1 fruit fly cellular context compared by ENCODE assay signal in genomic region chrX:4446009-4446408, dm6.
TF ChIP-seq lines count a peak whose summit lies in the region.

No protein-coding gene starts in this region.

TF ChIP-seq in whole organism, embryonic, 481 proteins besides CTCF, POLR2A, EP300 and RAD21 (continued from another document and continues in another):
- TF ChIP-seq phol (tag; optimal IDR thresholded peaks at IDR 0.05; lab: Kevin White, UChicago): peak; percentile 75
- peak; percentile 55 for TF ChIP-seq gsb (GFP tag; IDR thresholded peaks at IDR 0.05; lab: Robert Waterston, UW)
- peak; percentile 36 for TF ChIP-seq Nf-YB (GFP tag; optimal IDR thresholded peaks at IDR 0.05; lab: Kevin White, UChicago)
- TF ChIP-seq CG31441 (GFP tag; IDR thresholded peaks at IDR 0.05; lab: Robert Waterston, UW): peak; percentile 69
- no peak for TF ChIP-seq CG10543 (GFP tag; optimal IDR thresholded peaks at IDR 0.05; lab: Kevin White, UChicago)
- TF ChIP-seq CG12769 (tag; optimal IDR thresholded peaks at IDR 0.05; lab: Kevin White, UChicago): peak; percentile 82
- TF ChIP-seq gt (GFP tag; IDR thresholded peaks at IDR 0.05; lab: Robert Waterston, UW): no peak
- TF ChIP-seq Atf6 (GFP tag; IDR thresholded peaks at IDR 0.05; lab: Robert Waterston, UW): peak; percentile 76
- TF ChIP-seq CG8359 (GFP tag; optimal IDR thresholded peaks at IDR 0.05; lab: Kevin White, UChicago; ENCODE audit: borderline replicate concordance): no peak
- peak; percentile 39 for TF ChIP-seq Atf3 (GFP tag; optimal IDR thresholded peaks at IDR 0.05; lab: Kevin White, UChicago)
- no peak for TF ChIP-seq CG3838 (GFP tag; optimal IDR thresholded peaks at IDR 0.05; lab: Kevin White, UChicago)
- peak; percentile 46 for TF ChIP-seq Dip3 (GFP tag; optimal IDR thresholded peaks at IDR 0.05; lab: Kevin White, UChicago)
- peak; percentile 71 for TF ChIP-seq CG18262 (tag; optimal IDR thresholded peaks at IDR 0.05; lab: Kevin White, UChicago)
- no peak for TF ChIP-seq Vsx1 (GFP tag; optimal IDR thresholded peaks at IDR 0.05; lab: Kevin White, UChicago)
- no peak for TF ChIP-seq BEAF-32 (GFP tag; optimal IDR thresholded peaks at IDR 0.05; lab: Kevin White, UChicago)
- TF ChIP-seq Opbp (GFP tag; IDR thresholded peaks at IDR 0.05; lab: Robert Waterston, UW; ENCODE audit: partially characterized antibody): no peak
- peak; percentile 9 for TF ChIP-seq Ets97D (GFP tag; optimal IDR thresholded peaks at IDR 0.05; lab: Kevin White, UChicago)
- peak; percentile 16 for TF ChIP-seq Bteb2 (GFP tag; optimal IDR thresholded peaks at IDR 0.05; lab: Kevin White, UChicago)
- TF ChIP-seq CG9437 (GFP tag; optimal IDR thresholded peaks at IDR 0.05; lab: Kevin White, UChicago): peak; percentile 15
- peak; percentile 72 for TF ChIP-seq ken (GFP tag; IDR thresholded peaks at IDR 0.05; lab: Robert Waterston, UW)
- no peak for TF ChIP-seq CG42726 (GFP tag; IDR thresholded peaks at IDR 0.05; lab: Robert Waterston, UW; ENCODE audit: partially characterized antibody)
- no peak for TF ChIP-seq amos (GFP tag; IDR thresholded peaks at IDR 0.05; lab: Robert Waterston, UW; ENCODE audit: partially characterized antibody)
- TF ChIP-seq Rx (GFP tag; IDR thresholded peaks at IDR 0.05; lab: Robert Waterston, UW): peak; percentile 46; the same call in 1 of the 2 replicates
- TF ChIP-seq fu2 (GFP tag; optimal IDR thresholded peaks at IDR 0.05; lab: Kevin White, UChicago): peak; percentile 33
- TF ChIP-seq Sin3A (optimal IDR thresholded peaks at IDR 0.05; lab: Kevin White, UChicago): no peak
- peak; percentile 16 for TF ChIP-seq Spps (tag; optimal IDR thresholded peaks at IDR 0.05; lab: Kevin White, UChicago)
- peak; percentile 76 for TF ChIP-seq PHDP (tag; optimal IDR thresholded peaks at IDR 0.05; lab: Kevin White, UChicago)
- TF ChIP-seq Dip2 (GFP tag; IDR thresholded peaks at IDR 0.05; lab: Robert Waterston, UW): no peak
- peak; percentile 79 for TF ChIP-seq CG14014 (GFP tag; IDR thresholded peaks at IDR 0.05; lab: Robert Waterston, UW)
- peak; percentile 76; the same call in 2 of the 3 replicates for TF ChIP-seq so (GFP tag; IDR thresholded peaks at IDR 0.05; lab: Robert Waterston, UW)
- TF ChIP-seq Dad (GFP tag; optimal IDR thresholded peaks at IDR 0.05; lab: Kevin White, UChicago): no peak
- TF ChIP-seq pan (optimal IDR thresholded peaks at IDR 0.05; lab: Kevin White, UChicago): no peak
- peak in 1 of 2 experiments; percentile 77 for TF ChIP-seq pan (GFP tag; optimal IDR thresholded peaks at IDR 0.05 in 1 of 2, IDR thresholded peaks at IDR 0.05 in 1 of 2)
- TF ChIP-seq unpg (GFP tag; optimal IDR thresholded peaks at IDR 0.05; lab: Kevin White, UChicago): peak; percentile 77
- TF ChIP-seq CG31388 (GFP tag; optimal IDR thresholded peaks at IDR 0.05; lab: Kevin White, UChicago): no peak
- no peak for TF ChIP-seq CG17912 (GFP tag; optimal IDR thresholded peaks at IDR 0.05; lab: Kevin White, UChicago)
- no peak for TF ChIP-seq CG8478 (optimal IDR thresholded peaks at IDR 0.05; lab: Kevin White, UChicago)
- TF ChIP-seq CG9932 (GFP tag; IDR thresholded peaks at IDR 0.05; lab: Robert Waterston, UW): peak; percentile 51
- peak; percentile 47; the same call in 1 of the 3 replicates for TF ChIP-seq gce (GFP tag; IDR thresholded peaks at IDR 0.05; lab: Robert Waterston, UW)
- TF ChIP-seq Oaz (GFP tag; IDR thresholded peaks at IDR 0.05; lab: Robert Waterston, UW): peak; percentile 65
- peak; percentile 75 for TF ChIP-seq fd96Cb (tag; optimal IDR thresholded peaks at IDR 0.05; lab: Kevin White, UChicago)
- TF ChIP-seq sd (tag; optimal IDR thresholded peaks at IDR 0.05; lab: Kevin White, UChicago): peak; percentile 17
- TF ChIP-seq CG11695 (GFP tag; IDR thresholded peaks at IDR 0.05; lab: Robert Waterston, UW): 0 out of 3 replicates have a peak, but pooled peaks have one; percentile 58
- TF ChIP-seq CG33213 (GFP tag; optimal IDR thresholded peaks at IDR 0.05; lab: Kevin White, UChicago): peak; percentile 41
- TF ChIP-seq cwo (GFP tag; optimal IDR thresholded peaks at IDR 0.05; lab: Kevin White, UChicago): peak; percentile 42
- peak; percentile 85 for TF ChIP-seq CG11456 (GFP tag; IDR thresholded peaks at IDR 0.05; lab: Robert Waterston, UW)
- TF ChIP-seq CG1647 (GFP tag; optimal IDR thresholded peaks at IDR 0.05; lab: Kevin White, UChicago): peak; percentile 57
- peak; percentile 79 for TF ChIP-seq Awh (GFP tag; IDR thresholded peaks at IDR 0.05; lab: Robert Waterston, UW)
- peak; percentile 36 for TF ChIP-seq Six4 (GFP tag; optimal IDR thresholded peaks at IDR 0.05; lab: Kevin White, UChicago)
- no peak for TF ChIP-seq Lim3 (GFP tag; IDR thresholded peaks at IDR 0.05; lab: Robert Waterston, UW)
- peak; percentile 72 for TF ChIP-seq bcd (GFP tag; optimal IDR thresholded peaks at IDR 0.05; lab: Kevin White, UChicago)
- TF ChIP-seq nom (GFP tag; optimal IDR thresholded peaks at IDR 0.05; lab: Kevin White, UChicago): no peak
- TF ChIP-seq bbx (GFP tag; IDR thresholded peaks at IDR 0.05; lab: Robert Waterston, UW; ENCODE audit: partially characterized antibody): no peak
- peak; percentile 94 for TF ChIP-seq Med (GFP tag; lab: Kevin White, UChicago)
- peak; percentile 2 for TF ChIP-seq Camta (GFP tag; optimal IDR thresholded peaks at IDR 0.05; lab: Kevin White, UChicago)
- peak; percentile 13 for TF ChIP-seq CG1529 (GFP tag; optimal IDR thresholded peaks at IDR 0.05; lab: Kevin White, UChicago)
- TF ChIP-seq CG2129 (GFP tag; IDR thresholded peaks at IDR 0.05; lab: Robert Waterston, UW; ENCODE audit: partially characterized antibody): no peak
- peak; percentile 78 for TF ChIP-seq CG13424 (tag; optimal IDR thresholded peaks at IDR 0.05; lab: Kevin White, UChicago)
- TF ChIP-seq Adf1 (GFP tag; IDR thresholded peaks at IDR 0.05; lab: Robert Waterston, UW): no peak
- TF ChIP-seq CG30020 (tag; optimal IDR thresholded peaks at IDR 0.05; lab: Kevin White, UChicago): no peak
- TF ChIP-seq CG17568 (GFP tag; optimal IDR thresholded peaks at IDR 0.05; lab: Kevin White, UChicago): no peak
- TF ChIP-seq Hr78 (GFP tag; optimal IDR thresholded peaks at IDR 0.05; lab: Kevin White, UChicago): peak in 1 of 2 experiments; percentile 11
- TF ChIP-seq CG17612 (GFP tag; IDR thresholded peaks at IDR 0.05; lab: Robert Waterston, UW): peak; percentile 60
- TF ChIP-seq CG6254 (GFP tag; optimal IDR thresholded peaks at IDR 0.05; lab: Kevin White, UChicago): no peak
- peak; percentile 64 for TF ChIP-seq az2 (GFP tag; optimal IDR thresholded peaks at IDR 0.05; lab: Kevin White, UChicago)
- TF ChIP-seq dimm (GFP tag; IDR thresholded peaks at IDR 0.05; lab: Robert Waterston, UW): peak; percentile 67
- peak; percentile 35 for TF ChIP-seq CG6654 (GFP tag; optimal IDR thresholded peaks at IDR 0.05; lab: Kevin White, UChicago)
- no peak for TF ChIP-seq CG6765 (GFP tag; optimal IDR thresholded peaks at IDR 0.05; lab: Kevin White, UChicago)
- TF ChIP-seq cg (GFP tag; optimal IDR thresholded peaks at IDR 0.05; lab: Kevin White, UChicago): no peak
- 0 out of 2 replicates have a peak, but pooled peaks have one; percentile 49 for TF ChIP-seq Poxn (GFP tag; IDR thresholded peaks at IDR 0.05; lab: Robert Waterston, UW)
- peak; percentile 4 for TF ChIP-seq nau (GFP tag; optimal IDR thresholded peaks at IDR 0.05; lab: Kevin White, UChicago)
- peak; percentile 83 for TF ChIP-seq vvl (GFP tag; IDR thresholded peaks at IDR 0.05; lab: Robert Waterston, UW)
- TF ChIP-seq pros (GFP tag; optimal IDR thresholded peaks at IDR 0.05; lab: Kevin White, UChicago): no peak
- peak; percentile 73 for TF ChIP-seq ttk (GFP tag; IDR thresholded peaks at IDR 0.05; lab: Robert Waterston, UW)
- peak; percentile 85 for TF ChIP-seq Xrp1 (GFP tag; IDR thresholded peaks at IDR 0.05; lab: Robert Waterston, UW)
- no peak for TF ChIP-seq da (GFP tag; optimal IDR thresholded peaks at IDR 0.05; lab: Kevin White, UChicago)
- no peak for TF ChIP-seq D (optimal IDR thresholded peaks at IDR 0.05; lab: Kevin White, UChicago)
- TF ChIP-seq D (GFP tag; optimal IDR thresholded peaks at IDR 0.05; lab: Kevin White, UChicago): peak; percentile 34
- TF ChIP-seq shn (GFP tag; optimal IDR thresholded peaks at IDR 0.05; lab: Kevin White, UChicago): peak; percentile 28
- peak; percentile 59 for TF ChIP-seq CG10209 (GFP tag; optimal IDR thresholded peaks at IDR 0.05; lab: Kevin White, UChicago)
- peak; percentile 51 for TF ChIP-seq Hmr (GFP tag; optimal IDR thresholded peaks at IDR 0.05; lab: Kevin White, UChicago)
- TF ChIP-seq CG7357 (GFP tag; IDR thresholded peaks at IDR 0.05; lab: Robert Waterston, UW): peak; percentile 68
- no peak for TF ChIP-seq Fer1 (GFP tag; optimal IDR thresholded peaks at IDR 0.05; lab: Kevin White, UChicago)
- TF ChIP-seq kni (GFP tag; optimal IDR thresholded peaks at IDR 0.05; lab: Kevin White, UChicago): no peak
- TF ChIP-seq CG2199 (GFP tag; IDR thresholded peaks at IDR 0.05; lab: Robert Waterston, UW): 0 out of 3 replicates have a peak, but pooled peaks have one; percentile 35
- TF ChIP-seq crp (GFP tag; optimal IDR thresholded peaks at IDR 0.05; lab: Kevin White, UChicago): no peak
- TF ChIP-seq CG10462 (GFP tag; optimal IDR thresholded peaks at IDR 0.05; lab: Kevin White, UChicago): peak; percentile 41
- TF ChIP-seq Ssrp (tag; optimal IDR thresholded peaks at IDR 0.05; lab: Kevin White, UChicago): peak; percentile 29
- TF ChIP-seq sug (tag; optimal IDR thresholded peaks at IDR 0.05; lab: Kevin White, UChicago): peak; percentile 40
- TF ChIP-seq CoRest (tag; optimal IDR thresholded peaks at IDR 0.05; lab: Kevin White, UChicago): peak; percentile 83
- peak; percentile 72 for TF ChIP-seq CG2712 (tag; optimal IDR thresholded peaks at IDR 0.05; lab: Kevin White, UChicago)
- TF ChIP-seq CG13624 (GFP tag; optimal IDR thresholded peaks at IDR 0.05; lab: Kevin White, UChicago): peak; percentile 55
- peak in 1 of 2 experiments; percentile 84 for TF ChIP-seq eve (GFP tag; optimal IDR thresholded peaks at IDR 0.05; lab: Kevin White, UChicago)
- TF ChIP-seq CG13287 (GFP tag; IDR thresholded peaks at IDR 0.05; lab: Robert Waterston, UW; ENCODE audit: partially characterized antibody): no peak
- no peak for TF ChIP-seq CG4707 (GFP tag; optimal IDR thresholded peaks at IDR 0.05; lab: Kevin White, UChicago)
- no peak for TF ChIP-seq HmgD (GFP tag; optimal IDR thresholded peaks at IDR 0.05; lab: Kevin White, UChicago)
- peak; percentile 71 for TF ChIP-seq danr (GFP tag; IDR thresholded peaks at IDR 0.05; lab: Robert Waterston, UW)
- TF ChIP-seq luna (GFP tag; optimal IDR thresholded peaks at IDR 0.05; lab: Kevin White, UChicago): no peak
- peak; percentile 54 for TF ChIP-seq CG8924 (tag; optimal IDR thresholded peaks at IDR 0.05; lab: Kevin White, UChicago)
- TF ChIP-seq CG18599 (GFP tag; optimal IDR thresholded peaks at IDR 0.05; lab: Kevin White, UChicago): peak; percentile 76
- peak; percentile 81 for TF ChIP-seq HLH3B (GFP tag; IDR thresholded peaks at IDR 0.05; lab: Robert Waterston, UW)
- peak; percentile 3 for TF ChIP-seq mirr (GFP tag; optimal IDR thresholded peaks at IDR 0.05; lab: Kevin White, UChicago)
- TF ChIP-seq Sox102F (GFP tag; optimal IDR thresholded peaks at IDR 0.05; lab: Kevin White, UChicago): peak; percentile 72
- peak; percentile 63 for TF ChIP-seq CG10654 (GFP tag; optimal IDR thresholded peaks at IDR 0.05; lab: Kevin White, UChicago)
- no peak for TF ChIP-seq sima (GFP tag; optimal IDR thresholded peaks at IDR 0.05; lab: Kevin White, UChicago)
- peak; percentile 10 for TF ChIP-seq CG15011 (GFP tag; optimal IDR thresholded peaks at IDR 0.05; lab: Kevin White, UChicago)
- TF ChIP-seq fd3F (GFP tag; optimal IDR thresholded peaks at IDR 0.05; lab: Kevin White, UChicago): peak; percentile 47
- peak; percentile 16 for TF ChIP-seq BtbVII (GFP tag; optimal IDR thresholded peaks at IDR 0.05; lab: Kevin White, UChicago)
- TF ChIP-seq CG8388 (GFP tag; optimal IDR thresholded peaks at IDR 0.05; lab: Kevin White, UChicago): peak; percentile 50
- peak; percentile 62 for TF ChIP-seq CG5953 (GFP tag; IDR thresholded peaks at IDR 0.05; lab: Robert Waterston, UW)
- TF ChIP-seq pb (GFP tag; optimal IDR thresholded peaks at IDR 0.05; lab: Kevin White, UChicago): peak; percentile 61
- no peak for TF ChIP-seq trh (GFP tag; optimal IDR thresholded peaks at IDR 0.05; lab: Kevin White, UChicago)
- TF ChIP-seq Hr3 (GFP tag; optimal IDR thresholded peaks at IDR 0.05; lab: Kevin White, UChicago): peak; percentile 46
- peak; percentile 84 for TF ChIP-seq lmd (GFP tag; IDR thresholded peaks at IDR 0.05; lab: Robert Waterston, UW)
- peak; percentile 53 for TF ChIP-seq Ravus (GFP tag; IDR thresholded peaks at IDR 0.05; lab: Robert Waterston, UW)
- TF ChIP-seq CG15269 (tag; optimal IDR thresholded peaks at IDR 0.05; lab: Kevin White, UChicago): no peak
- TF ChIP-seq ems (GFP tag; optimal IDR thresholded peaks at IDR 0.05; lab: Kevin White, UChicago): peak; percentile 68
- TF ChIP-seq psq (GFP tag; optimal IDR thresholded peaks at IDR 0.05; lab: Kevin White, UChicago): no peak
- peak; percentile 68 for TF ChIP-seq lilli (GFP tag; optimal IDR thresholded peaks at IDR 0.05; lab: Kevin White, UChicago)
- TF ChIP-seq eyg (GFP tag; optimal IDR thresholded peaks at IDR 0.05; lab: Kevin White, UChicago): peak; percentile 54
- peak; percentile 49 for TF ChIP-seq pho (GFP tag; optimal IDR thresholded peaks at IDR 0.05; lab: Kevin White, UChicago)
- no peak for TF ChIP-seq CG9797 (GFP tag; optimal IDR thresholded peaks at IDR 0.05; lab: Kevin White, UChicago)
- TF ChIP-seq E2f1 (GFP tag; IDR thresholded peaks at IDR 0.05; lab: Robert Waterston, UW): peak; percentile 82
- peak; percentile 13 for TF ChIP-seq CHES-1-like (GFP tag; optimal IDR thresholded peaks at IDR 0.05; lab: Kevin White, UChicago)
- peak; percentile 69; the same call in 1 of the 2 replicates for TF ChIP-seq CG32767 (GFP tag; IDR thresholded peaks at IDR 0.05; lab: Robert Waterston, UW)
- peak; percentile 29 for TF ChIP-seq kah (GFP tag; optimal IDR thresholded peaks at IDR 0.05; lab: Kevin White, UChicago)
- peak; percentile 34 for TF ChIP-seq ab (GFP tag; optimal IDR thresholded peaks at IDR 0.05; lab: Kevin White, UChicago)
- peak; percentile 37 for TF ChIP-seq NK7.1 (GFP tag; optimal IDR thresholded peaks at IDR 0.05; lab: Kevin White, UChicago)
- no peak for TF ChIP-seq CG18011 (GFP tag; optimal IDR thresholded peaks at IDR 0.05; lab: Kevin White, UChicago)
- TF ChIP-seq CG7786 (GFP tag; optimal IDR thresholded peaks at IDR 0.05; lab: Kevin White, UChicago): peak; percentile 54
- TF ChIP-seq CG18764 (GFP tag; optimal IDR thresholded peaks at IDR 0.05; lab: Kevin White, UChicago): peak; percentile 12
- TF ChIP-seq CG31224 (GFP tag; IDR thresholded peaks at IDR 0.05; lab: Robert Waterston, UW): no peak
- TF ChIP-seq Fer3 (tag; optimal IDR thresholded peaks at IDR 0.05; lab: Kevin White, UChicago): peak; percentile 75
